Fruit fly (Drosophila melanogaster) whole organism, prepupa: ENCODE results near the gene OdsH.

Experiments used
- Blimp-1 ChIP-seq: fragments of 200-800 bp; sonication (Bioruptor generic); optimal IDR thresholded peaks from 3 replicates; lab custom pipeline; 2017; ENCODE audit warnings: missing biosample characterization, missing genetic modification characterization, mild to moderate bottlenecking, moderate library complexity, missing genetic modification reagents
- CG16779 ChIP-seq: fragments of 200-800 bp; sonication (Bioruptor generic); optimal IDR thresholded peaks from 3 replicates; lab custom pipeline; 2017; ENCODE audit warnings: missing biosample characterization, mild to moderate bottlenecking, missing genetic modification characterization
- CG6808 ChIP-seq: fragments of 200-800 bp; sonication (Bioruptor generic); optimal IDR thresholded peaks from 3 replicates; lab custom pipeline; 2017; ENCODE audit warnings: missing biosample characterization, missing genetic modification characterization, mild to moderate bottlenecking, moderate library complexity, missing genetic modification reagents
- Eip75B ChIP-seq: fragments of 200-800 bp; sonication (Bioruptor generic); optimal IDR thresholded peaks from 3 replicates; lab custom pipeline; 2016; ENCODE audit warnings: missing biosample characterization, missing genetic modification characterization
- fd85E ChIP-seq: fragments of 200-800 bp; sonication (Bioruptor generic); optimal IDR thresholded peaks from 3 replicates; lab custom pipeline; 2016; ENCODE audit warnings: missing biosample characterization, missing genetic modification characterization
- spab ChIP-seq: fragments of 200-800 bp; sonication (Bioruptor generic); optimal IDR thresholded peaks from 2 replicates; lab custom pipeline; 2017; ENCODE audit warnings: missing biosample characterization, mild to moderate bottlenecking, missing genetic modification characterization, missing genetic modification reagents

- TF ChIP-seq fd85E (GFP tag; lab: Kevin White, UChicago) (no peak), CG16779 (tag; lab: Kevin White, UChicago) (no peak), CG6808 (GFP tag; lab: Kevin White, UChicago) (no peak), spab (GFP tag; lab: Kevin White, UChicago) (no peak), Eip75B (GFP tag; lab: Kevin White, UChicago) (no peak), Blimp-1 (GFP tag; lab: Kevin White, UChicago) (no peak)
Measured at dm6 chrX:17845820-17846379, 55.1 kb downstream of the OdsH start.
